Worm (Caenorhabditis elegans) whole organism, midembryonic: Measurements from ENCODE around the gene F09G8.5.
A peak's percentile ranks its signal among the peaks of the same experiment; 100 is the strongest.

ENCODE experiments used
- T22C8.4 ChIP-seq: fragments of 200-800 bp; sonication (Bioruptor generic); IDR thresholded peaks from 2 replicates; pipeline ENCODE4 v1.3.6; 2022; ENCODE audit warnings: missing genetic modification characterization, missing compliant biosample characterization
- cog-1 ChIP-seq: sonication (generic microtip); optimal IDR thresholded peaks from 2 replicates; lab custom pipeline; 2016; ENCODE audit warnings: missing genetic modification characterization, missing compliant biosample characterization
- flt-1 ChIP-seq: fragments of 200-800 bp; sonication (Bioruptor generic); IDR thresholded peaks from 2 replicates; pipeline ENCODE4 v1.3.6; 2022; ENCODE audit warnings: missing genetic modification characterization, missing compliant biosample characterization
- klf-2 ChIP-seq: fragments of 200-800 bp; sonication (Bioruptor generic); conservative IDR thresholded peaks from 2 replicates; pipeline ENCODE4 v1.3.6; 2022; ENCODE audit warnings: missing genetic modification reagents, missing genetic modification characterization, missing compliant biosample characterization
- med-1 ChIP-seq: sonication (generic microtip); optimal IDR thresholded peaks from 2 replicates; lab custom pipeline; 2017; ENCODE audit warnings: missing genetic modification characterization, mild to moderate bottlenecking, missing compliant biosample characterization, antibody characterized with exemption, missing genetic modification reagents; ENCODE audit not compliant: insufficient read depth
- ref-1 ChIP-seq: fragments of 200-800 bp; sonication (Bioruptor generic); conservative IDR thresholded peaks from 2 replicates; pipeline ENCODE4 v1.3.6; 2022; ENCODE audit warnings: missing genetic modification reagents, missing genetic modification characterization, missing compliant biosample characterization
- tab-1 ChIP-seq: fragments of 200-800 bp; sonication (Bioruptor generic); IDR thresholded peaks from 2 replicates; pipeline ENCODE4 v1.3.6; 2022; ENCODE audit warnings: missing genetic modification characterization, missing compliant biosample characterization
- ztf-23 ChIP-seq: fragments of 200-800 bp; sonication (Bioruptor generic); IDR thresholded peaks from 2 replicates; pipeline ENCODE4 v1.3.6; 2022; ENCODE audit warnings: missing genetic modification reagents, missing genetic modification characterization, missing compliant biosample characterization
- ztf-29 ChIP-seq: fragments of 200-800 bp; sonication (Bioruptor generic); IDR thresholded peaks from 2 replicates; pipeline ENCODE4 v1.3.6; 2022; ENCODE audit warnings: missing genetic modification reagents, missing genetic modification characterization, missing compliant biosample characterization

F09G8.5 gene

ce11 chrIII:8254938-8255337, at the start of gene F09G8.5:
Gene F09G8.5, plus strand, starts transcription at chrIII:8254975.
- TF ChIP-seq ztf-23 (GFP tag; lab: Robert Waterston, UW) = no peak
- TF ChIP-seq med-1 (GFP tag; lab: Kevin White, UChicago) = no peak
- no peak for TF ChIP-seq ref-1 (GFP tag; lab: Robert Waterston, UW)

- TF ChIP-seq flt-1 (no peak), cog-1 (tag; lab: Kevin White, UChicago) (no peak), tab-1 (GFP tag; lab: Robert Waterston, UW) (no peak), klf-2 (GFP tag; lab: Robert Waterston, UW) (no peak), ztf-29 (GFP tag; lab: Robert Waterston, UW) (no peak), ztf-23 (GFP tag; lab: Robert Waterston, UW) (no peak), T22C8.4 (GFP tag; lab: Robert Waterston, UW) (no peak), ref-1 (GFP tag; lab: Robert Waterston, UW) (no peak), med-1 (GFP tag; lab: Kevin White, UChicago) (no peak)
Observed at ce11 chrIII:8209775-8210174, 45.0 kb upstream of the F09G8.5 start, which contains the start of gene C30A5.10. Gene C30A5.10, minus strand, starts transcription at chrIII:8209875.

ce11 chrIII:8211562-8211961, 43.2 kb upstream of the F09G8.5 start:
- TF ChIP-seq cog-1 (tag; lab: Kevin White, UChicago) (no peak), T22C8.4 (GFP tag; lab: Robert Waterston, UW) (no peak), flt-1 (no peak), klf-2 (GFP tag; lab: Robert Waterston, UW) (no peak), tab-1 (GFP tag; lab: Robert Waterston, UW) (no peak), med-1 (GFP tag; lab: Kevin White, UChicago) (no peak), ref-1 (GFP tag; lab: Robert Waterston, UW) (no peak), ztf-23 (GFP tag; lab: Robert Waterston, UW) (no peak), ztf-29 (GFP tag; lab: Robert Waterston, UW) (no peak)

ce11 chrIII:8216224-8216623, 38.6 kb upstream of the F09G8.5 start, which contains the start of gene unc-86:
Gene unc-86, minus strand, starts transcription at chrIII:8216336.
- TF ChIP-seq ref-1 (GFP tag; lab: Robert Waterston, UW) (no peak), med-1 (GFP tag; lab: Kevin White, UChicago) (no peak), T22C8.4 (GFP tag; lab: Robert Waterston, UW) (no peak), tab-1 (GFP tag; lab: Robert Waterston, UW) (no peak), flt-1 (no peak), ztf-29 (GFP tag; lab: Robert Waterston, UW) (no peak), ztf-23 (GFP tag; lab: Robert Waterston, UW) (no peak), cog-1 (tag; lab: Kevin White, UChicago) (no peak), klf-2 (GFP tag; lab: Robert Waterston, UW) (no peak)

- no peak for TF ChIP-seq klf-2 (GFP tag; lab: Robert Waterston, UW)
- no peak for TF ChIP-seq cog-1 (tag; lab: Kevin White, UChicago)
- TF ChIP-seq T22C8.4 (GFP tag; lab: Robert Waterston, UW) = no peak
- no peak for TF ChIP-seq ztf-29 (GFP tag; lab: Robert Waterston, UW)
- no peak for TF ChIP-seq ref-1 (GFP tag; lab: Robert Waterston, UW)
- no peak for TF ChIP-seq ztf-23 (GFP tag; lab: Robert Waterston, UW)
- TF ChIP-seq med-1 (GFP tag; lab: Kevin White, UChicago) = no peak
- TF ChIP-seq tab-1 (GFP tag; lab: Robert Waterston, UW) = no peak
- TF ChIP-seq flt-1 = no peak
Observed at ce11 chrIII:8217919-8218318, 36.9 kb upstream of the F09G8.5 start, which contains the start of gene C30A5.16. Gene C30A5.16, plus strand, starts transcription at chrIII:8218219.

ce11 chrIII:8220081-8220480, 34.7 kb upstream of the F09G8.5 start:
- TF ChIP-seq ztf-23 (GFP tag; lab: Robert Waterston, UW) = no peak
- TF ChIP-seq cog-1 (tag; lab: Kevin White, UChicago) = no peak
- TF ChIP-seq tab-1 (GFP tag; lab: Robert Waterston, UW) = no peak
- TF ChIP-seq med-1 (GFP tag; lab: Kevin White, UChicago) = no peak
- no peak for TF ChIP-seq flt-1
- no peak for TF ChIP-seq ztf-29 (GFP tag; lab: Robert Waterston, UW)
- TF ChIP-seq ref-1 (GFP tag; lab: Robert Waterston, UW) = no peak
- no peak for TF ChIP-seq T22C8.4 (GFP tag; lab: Robert Waterston, UW)
- TF ChIP-seq klf-2 (GFP tag; lab: Robert Waterston, UW) = no peak

- TF ChIP-seq T22C8.4 (GFP tag; lab: Robert Waterston, UW) = no peak
- TF ChIP-seq ztf-23 (GFP tag; lab: Robert Waterston, UW) = no peak
- no peak for TF ChIP-seq klf-2 (GFP tag; lab: Robert Waterston, UW)
- no peak for TF ChIP-seq tab-1 (GFP tag; lab: Robert Waterston, UW)
- no peak for TF ChIP-seq flt-1
- no peak for TF ChIP-seq cog-1 (tag; lab: Kevin White, UChicago)
- no peak for TF ChIP-seq med-1 (GFP tag; lab: Kevin White, UChicago)
- no peak for TF ChIP-seq ztf-29 (GFP tag; lab: Robert Waterston, UW)
- TF ChIP-seq ref-1 (GFP tag; lab: Robert Waterston, UW) = no peak
Observed at ce11 chrIII:8224769-8225168, 30.0 kb upstream of the F09G8.5 start, which contains the start of gene mob-4. Gene mob-4, plus strand, starts transcription at chrIII:8225097.

- TF ChIP-seq T22C8.4 (GFP tag; lab: Robert Waterston, UW) = no peak
- no peak for TF ChIP-seq cog-1 (tag; lab: Kevin White, UChicago)
- TF ChIP-seq tab-1 (GFP tag; lab: Robert Waterston, UW) = no peak
- TF ChIP-seq ztf-29 (GFP tag; lab: Robert Waterston, UW) = no peak
- no peak for TF ChIP-seq flt-1
- no peak for TF ChIP-seq med-1 (GFP tag; lab: Kevin White, UChicago)
Observed at ce11 chrIII:8226178-8226577, 28.6 kb upstream of the F09G8.5 start, which contains the start of gene rfs-1. Gene rfs-1, plus strand, starts transcription at chrIII:8226478.

- TF ChIP-seq ztf-29 (GFP tag; lab: Robert Waterston, UW) (no peak), flt-1 (peak; percentile 63)
Observed at ce11 chrIII:8227511-8227910, 27.3 kb upstream of the F09G8.5 start, which contains the start of gene fbxl-1. Gene fbxl-1, plus strand, starts transcription at chrIII:8227830.
